Fruit fly (Drosophila melanogaster) whole organism, embryonic: ENCODE results near the gene Nasp.

Source experiments
- Antp ChIP-seq: fragments of 200-800 bp; sonication (Bioruptor generic); optimal IDR thresholded peaks from 3 replicates; lab custom pipeline; 2016; ENCODE audit warnings: missing biosample characterization, missing genetic modification characterization
- Awh ChIP-seq: fragments of 200-800 bp; sonication (Bioruptor generic); IDR thresholded peaks from 2 replicates; pipeline ENCODE4, ENCODE4 v1.3.6; 2022; ENCODE audit warnings: missing biosample characterization, missing genetic modification characterization
- CG1024 ChIP-seq: fragments of 200-800 bp; sonication (Bioruptor generic); IDR thresholded peaks from 2 replicates; pipeline ENCODE4 v1.3.6; 2022; ENCODE audit warnings: missing biosample characterization, missing genetic modification characterization
- CG10321 ChIP-seq: fragments of 200-800 bp; sonication (Bioruptor generic); IDR thresholded peaks from 2 replicates; pipeline ENCODE4 v1.3.6; 2022; ENCODE audit warnings: missing biosample characterization, missing genetic modification characterization
- CG12391 ChIP-seq: fragments of 200-800 bp; sonication (Bioruptor generic); optimal IDR thresholded peaks from 3 replicates; lab custom pipeline; 2018; ENCODE audit warnings: missing biosample characterization, mild to moderate bottlenecking, missing genetic modification characterization, moderate library complexity
- CG15601 ChIP-seq: fragments of 200-800 bp; sonication (Bioruptor generic); optimal IDR thresholded peaks from 3 replicates; lab custom pipeline; 2019; ENCODE audit warnings: missing biosample characterization, mild to moderate bottlenecking, missing genetic modification characterization, moderate library complexity
- CG16815 ChIP-seq: fragments of 200-800 bp; sonication (Bioruptor generic); optimal IDR thresholded peaks from 3 replicates; lab custom pipeline; 2017; ENCODE audit warnings: missing biosample characterization, mild to moderate bottlenecking, missing genetic modification characterization
- CG16863 ChIP-seq: fragments of 200-800 bp; sonication (Bioruptor generic); optimal IDR thresholded peaks from 3 replicates; lab custom pipeline; 2016; ENCODE audit warnings: missing biosample characterization, missing genetic modification characterization
- CG18764 ChIP-seq: fragments of 200-800 bp; sonication (Bioruptor generic); optimal IDR thresholded peaks from 3 replicates; lab custom pipeline; 2016; ENCODE audit warnings: missing biosample characterization, missing genetic modification characterization
- CG2712 ChIP-seq: fragments of 200-800 bp; optimal IDR thresholded peaks from 3 replicates; lab custom pipeline; 2019; ENCODE audit warnings: missing biosample characterization, mild to moderate bottlenecking, missing genetic modification characterization, moderate library complexity
- CG30431 ChIP-seq: fragments of 200-800 bp; sonication (Bioruptor generic); optimal IDR thresholded peaks from 2 replicates; lab custom pipeline; 2017; ENCODE audit warnings: missing biosample characterization, missing genetic modification characterization
- CG32532 ChIP-seq: fragments of 200-800 bp; sonication (Bioruptor generic); IDR thresholded peaks from 2 replicates; pipeline ENCODE4 v1.3.6; 2022; ENCODE audit warnings: missing biosample characterization, missing genetic modification characterization
- CG32772 ChIP-seq: fragments of 200-800 bp; sonication (Bioruptor generic); IDR thresholded peaks from 2 replicates; pipeline ENCODE4 v1.3.6; 2022; ENCODE audit warnings: missing biosample characterization, missing genetic modification characterization
- CG3407 ChIP-seq: fragments of 200-800 bp; sonication (Bioruptor generic); optimal IDR thresholded peaks from 2 replicates; lab custom pipeline; 2018; ENCODE audit warnings: missing biosample characterization, mild to moderate bottlenecking, missing genetic modification characterization
- CG4404 ChIP-seq: fragments of 200-800 bp; sonication (Bioruptor generic); IDR thresholded peaks from 2 replicates; pipeline ENCODE4 v1.3.6; 2022; ENCODE audit warnings: missing biosample characterization, missing genetic modification characterization
- CG4820 ChIP-seq: fragments of 200-800 bp; sonication (Bioruptor generic); optimal IDR thresholded peaks from 3 replicates; lab custom pipeline; 2016; ENCODE audit warnings: missing biosample characterization, missing genetic modification characterization
- CG7357 ChIP-seq: fragments of 200-800 bp; sonication (Bioruptor generic); IDR thresholded peaks from 3 replicates; pipeline ENCODE4 v1.3.6; 2022; ENCODE audit warnings: missing biosample characterization, missing genetic modification characterization
- CG7556 ChIP-seq: fragments of 200-800 bp; sonication (Bioruptor generic); optimal IDR thresholded peaks from 2 replicates; lab custom pipeline; 2017; ENCODE audit warnings: missing biosample characterization, mild to moderate bottlenecking, missing genetic modification characterization
- CG8388 ChIP-seq: fragments of 200-800 bp; sonication (Bioruptor generic); optimal IDR thresholded peaks from 2 replicates; lab custom pipeline; 2019; ENCODE audit warnings: missing biosample characterization, mild to moderate bottlenecking, missing genetic modification characterization, moderate library complexity
- Chrac-16 ChIP-seq: fragments of 200-800 bp; sonication (Bioruptor generic); optimal IDR thresholded peaks from 3 replicates; lab custom pipeline; 2016; ENCODE audit warnings: missing biosample characterization, missing genetic modification characterization
- Hmr ChIP-seq: fragments of 200-800 bp; sonication (Bioruptor generic); optimal IDR thresholded peaks from 3 replicates; lab custom pipeline; 2017; ENCODE audit warnings: mild to moderate bottlenecking, missing biosample characterization, missing genetic modification reagents, missing genetic modification characterization
- Hsf ChIP-seq: fragments of 200-800 bp; sonication (Bioruptor generic); optimal IDR thresholded peaks from 3 replicates; lab custom pipeline; 2016; ENCODE audit warnings: missing biosample characterization, missing genetic modification characterization
- Jarid2 ChIP-seq: fragments of 200-800 bp; sonication (Bioruptor generic); optimal IDR thresholded peaks from 3 replicates; lab custom pipeline; 2017; ENCODE audit warnings: mild to moderate bottlenecking, missing biosample characterization, missing genetic modification reagents, missing genetic modification characterization
- MTF-1 ChIP-seq: fragments of 200-800 bp; sonication (Bioruptor generic); optimal IDR thresholded peaks from 2 replicates; lab custom pipeline; 2018; ENCODE audit warnings: missing biosample characterization, mild to moderate bottlenecking, missing genetic modification characterization, borderline replicate concordance
- Pdp1 ChIP-seq, 2 experiments: fragments of 200-800 bp; sonication (Bioruptor generic); optimal IDR thresholded peaks; 3 replicates each; lab custom pipeline; 2016; ENCODE audit warnings: missing biosample characterization in 2 of 2, missing genetic modification characterization in 2 of 2, mild to moderate bottlenecking in 1 of 2, moderate library complexity in 1 of 2
- Taf1 ChIP-seq: fragments of 200-800 bp; sonication (Bioruptor generic); IDR thresholded peaks from 2 replicates; pipeline ENCODE4 v1.3.6; 2022; ENCODE audit warnings: missing biosample characterization, missing genetic modification characterization
- az2 ChIP-seq: fragments of 200-800 bp; sonication (Bioruptor generic); optimal IDR thresholded peaks from 3 replicates; lab custom pipeline; 2016; ENCODE audit warnings: missing biosample characterization, missing genetic modification characterization
- bsh ChIP-seq, 2 experiments: fragments of 200-800 bp; sonication (Bioruptor generic); optimal IDR thresholded peaks; 2 replicates each; lab custom pipeline; 2017 to 2018; ENCODE audit warnings: mild to moderate bottlenecking in 2 of 2, missing biosample characterization in 2 of 2, missing genetic modification characterization in 2 of 2, moderate library complexity in 1 of 2
- chinmo ChIP-seq: fragments of 200-800 bp; sonication (Bioruptor generic); IDR thresholded peaks from 4 replicates; pipeline ENCODE4 v1.3.6; 2022; ENCODE audit warnings: missing biosample characterization, missing genetic modification characterization; ENCODE audit not compliant: partially characterized antibody
- chm ChIP-seq: fragments of 200-800 bp; sonication (Bioruptor generic); IDR thresholded peaks from 2 replicates; pipeline ENCODE4 v1.3.6; 2022; ENCODE audit warnings: missing biosample characterization, missing genetic modification characterization
- corto ChIP-seq: fragments of 200-800 bp; sonication (Bioruptor generic); optimal IDR thresholded peaks from 2 replicates; lab custom pipeline; 2016; ENCODE audit warnings: missing biosample characterization, mild to moderate bottlenecking, missing genetic modification characterization, moderate library complexity
- crol ChIP-seq: fragments of 200-800 bp; sonication (Bioruptor generic); IDR thresholded peaks from 2 replicates; pipeline ENCODE4 v1.3.6; 2022; ENCODE audit warnings: missing biosample characterization, missing genetic modification characterization
- da ChIP-seq: fragments of 200-800 bp; sonication (Bioruptor generic); optimal IDR thresholded peaks from 2 replicates; lab custom pipeline; 2016; ENCODE audit warnings: missing biosample characterization, missing genetic modification characterization
- danr ChIP-seq: fragments of 200-800 bp; sonication (Bioruptor generic); IDR thresholded peaks from 2 replicates; pipeline ENCODE4 v1.3.6; 2022; ENCODE audit warnings: missing biosample characterization, missing genetic modification characterization
- dimm ChIP-seq: fragments of 200-800 bp; sonication (Bioruptor generic); IDR thresholded peaks from 2 replicates; pipeline ENCODE4 v1.3.6; 2022; ENCODE audit warnings: missing biosample characterization, missing genetic modification characterization
- dysf ChIP-seq: fragments of 200-800 bp; sonication (Bioruptor generic); IDR thresholded peaks from 3 replicates; pipeline ENCODE4 v1.3.6; 2022; ENCODE audit warnings: missing biosample characterization, missing genetic modification characterization
- gcm ChIP-seq: fragments of 200-800 bp; sonication (Bioruptor generic); optimal IDR thresholded peaks from 2 replicates; lab custom pipeline; 2019; ENCODE audit warnings: missing biosample characterization, mild to moderate bottlenecking, missing genetic modification characterization, moderate library complexity
- gem ChIP-seq: fragments of 200-800 bp; sonication (Bioruptor generic); optimal IDR thresholded peaks from 2 replicates; lab custom pipeline; 2019; ENCODE audit warnings: missing biosample characterization, mild to moderate bottlenecking, missing genetic modification characterization, moderate library complexity
- grn ChIP-seq: fragments of 200-800 bp; sonication (Bioruptor generic); optimal IDR thresholded peaks from 3 replicates; lab custom pipeline; 2017; ENCODE audit warnings: missing biosample characterization, missing genetic modification characterization
- lbe ChIP-seq: fragments of 200-800 bp; sonication (Bioruptor generic); optimal IDR thresholded peaks from 2 replicates; lab custom pipeline; 2016; ENCODE audit warnings: missing biosample characterization, mild to moderate bottlenecking, missing genetic modification characterization
- mam ChIP-seq: fragments of 200-800 bp; sonication (Bioruptor generic); optimal IDR thresholded peaks from 3 replicates; lab custom pipeline; 2016; ENCODE audit warnings: missing biosample characterization, missing genetic modification characterization
- odd ChIP-seq: fragments of 200-800 bp; sonication (Bioruptor generic); optimal IDR thresholded peaks from 2 replicates; lab custom pipeline; 2017; ENCODE audit warnings: missing biosample characterization, mild to moderate bottlenecking, missing genetic modification characterization
- org-1 ChIP-seq: fragments of 200-800 bp; sonication (Bioruptor generic); optimal IDR thresholded peaks from 2 replicates; lab custom pipeline; 2017; ENCODE audit warnings: missing biosample characterization, missing genetic modification characterization
- ro ChIP-seq: fragments of 200-800 bp; sonication (Bioruptor generic); IDR thresholded peaks from 2 replicates; pipeline ENCODE4 v1.3.6; 2022; ENCODE audit warnings: missing biosample characterization, missing genetic modification characterization
- seq ChIP-seq: fragments of 200-800 bp; sonication (Bioruptor generic); IDR thresholded peaks from 2 replicates; pipeline ENCODE4 v1.3.6; 2022; ENCODE audit warnings: missing biosample characterization, missing genetic modification characterization
- tgo ChIP-seq: fragments of 200-800 bp; sonication (Bioruptor generic); IDR thresholded peaks from 3 replicates; pipeline ENCODE4 v1.3.6; 2022; ENCODE audit warnings: missing biosample characterization, missing genetic modification characterization
- tup ChIP-seq: fragments of 200-800 bp; sonication (Bioruptor generic); optimal IDR thresholded peaks from 2 replicates; lab custom pipeline; 2016; ENCODE audit warnings: missing biosample characterization, mild to moderate bottlenecking, missing genetic modification characterization, moderate library complexity
- vfl ChIP-seq: fragments of 200-800 bp; sonication (Bioruptor generic); optimal IDR thresholded peaks from 2 replicates; lab custom pipeline; 2016; ENCODE audit warnings: missing biosample characterization, missing genetic modification characterization
- wor ChIP-seq: fragments of 200-800 bp; sonication (Bioruptor generic); IDR thresholded peaks from 2 replicates; pipeline ENCODE4 v1.3.6; 2022; ENCODE audit warnings: missing biosample characterization, missing genetic modification characterization
- zen ChIP-seq: fragments of 200-800 bp; sonication (Bioruptor generic); optimal IDR thresholded peaks from 3 replicates; lab custom pipeline; 2018; ENCODE audit warnings: missing biosample characterization, mild to moderate bottlenecking, missing genetic modification characterization, moderate library complexity

Nasp gene

DNA sequence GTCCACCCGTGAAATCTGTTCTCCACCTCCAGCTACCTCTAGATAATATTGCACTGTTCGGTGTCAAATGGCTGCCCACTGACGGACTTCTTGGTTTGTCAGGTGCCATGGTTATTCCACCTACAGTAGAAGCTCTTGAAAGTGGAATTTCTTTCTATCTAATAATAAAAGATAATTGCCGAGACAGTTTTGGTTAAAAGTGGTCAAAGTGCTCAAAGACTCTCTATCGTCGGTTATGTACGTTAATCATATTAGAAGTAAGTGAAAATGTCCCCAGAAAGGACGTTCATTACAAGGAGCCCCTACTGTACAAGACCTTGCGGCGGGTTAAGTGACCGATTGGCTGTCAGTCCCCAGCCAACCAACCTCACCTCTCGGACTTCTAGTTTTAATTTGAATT is 3.4 kb upstream of the Nasp start (continued):
- TF ChIP-seq MTF-1 (GFP tag; lab: Kevin White, UChicago), result no peak
- TF ChIP-seq gem (tag; lab: Kevin White, UChicago), result peak; percentile 70
- TF ChIP-seq da (GFP tag; lab: Kevin White, UChicago), result no peak
- peak; percentile 8 for TF ChIP-seq vfl (GFP tag; lab: Kevin White, UChicago)
- TF ChIP-seq CG3407, result peak; percentile 3
- 0 out of 2 replicates have a peak, but pooled peaks have one; percentile 15 for TF ChIP-seq CG4404 (GFP tag; lab: Robert Waterston, UW)
- TF ChIP-seq Awh (GFP tag; lab: Robert Waterston, UW), result 0 out of 2 replicates have a peak, but pooled peaks have one; percentile 62
- no peak for TF ChIP-seq corto (GFP tag; lab: Kevin White, UChicago)
- TF ChIP-seq CG16815, result peak; percentile 43
- no peak for TF ChIP-seq Jarid2 (GFP tag; lab: Kevin White, UChicago)
- TF ChIP-seq Antp (GFP tag; lab: Kevin White, UChicago), result peak; percentile 58
- TF ChIP-seq grn (GFP tag; lab: Kevin White, UChicago), result no peak
- peak; percentile 62; the same call in 2 of the 3 replicates for TF ChIP-seq tgo (GFP tag; lab: Robert Waterston, UW)
- TF ChIP-seq Chrac-16 (GFP tag; lab: Kevin White, UChicago), result peak; percentile 28
- peak; percentile 20 for TF ChIP-seq CG8388 (GFP tag; lab: Kevin White, UChicago)
- TF ChIP-seq Hmr, result peak; percentile 67
- peak; percentile 43 for TF ChIP-seq CG12391 (tag; lab: Kevin White, UChicago)
- peak; percentile 8; the same call in 1 of the 2 replicates for TF ChIP-seq danr (GFP tag; lab: Robert Waterston, UW)
- no peak for TF ChIP-seq lbe (GFP tag; lab: Kevin White, UChicago)
- TF ChIP-seq Hsf (GFP tag; lab: Kevin White, UChicago), result peak; percentile 46
- 0 out of 2 replicates have a peak, but pooled peaks have one; percentile 15 for TF ChIP-seq Taf1 (GFP tag; lab: Robert Waterston, UW)
- no peak for TF ChIP-seq zen (tag; lab: Kevin White, UChicago)
- peak; percentile 2 for TF ChIP-seq mam (GFP tag; lab: Kevin White, UChicago)
- peak; percentile 51 for TF ChIP-seq CG7556 (GFP tag; lab: Kevin White, UChicago)
- TF ChIP-seq seq (GFP tag; lab: Robert Waterston, UW), result no peak
- 0 out of 4 replicates have a peak, but pooled peaks have one; percentile 17 for TF ChIP-seq chinmo (GFP tag; lab: Robert Waterston, UW)
- TF ChIP-seq gcm (GFP tag; lab: Kevin White, UChicago), result peak; percentile 33
- TF ChIP-seq crol, result peak; percentile 19; the same call in 1 of the 2 replicates
- TF ChIP-seq CG18764 (GFP tag; lab: Kevin White, UChicago), result peak; percentile 7
- TF ChIP-seq odd (GFP tag; lab: Kevin White, UChicago), result peak; percentile 14
- 0 out of 2 replicates have a peak, but pooled peaks have one; percentile 32 for TF ChIP-seq dimm (GFP tag; lab: Robert Waterston, UW)
- peak; percentile 16 for TF ChIP-seq tup (GFP tag; lab: Kevin White, UChicago)
- 0 out of 2 replicates have a peak, but pooled peaks have one; percentile 44 for TF ChIP-seq CG32772 (GFP tag; lab: Robert Waterston, UW)
- peak; percentile 45 for TF ChIP-seq CG4820 (GFP tag; lab: Kevin White, UChicago)
- peak; percentile 62; the same call in 1 of the 2 replicates for TF ChIP-seq CG32532 (GFP tag; lab: Robert Waterston, UW)
- peak; percentile 34 for TF ChIP-seq CG15601 (tag; lab: Kevin White, UChicago)
- TF ChIP-seq org-1 (GFP tag; lab: Kevin White, UChicago), result peak; percentile 36
- TF ChIP-seq bsh (GFP tag; optimal IDR thresholded peaks at IDR 0.05; lab: Kevin White, UChicago), result peak in 1 of 2 experiments; percentile 57
- TF ChIP-seq chm (GFP tag; lab: Robert Waterston, UW), result peak; percentile 54; the same call in 1 of the 2 replicates
- TF ChIP-seq CG2712, result peak; percentile 59
- peak; percentile 26 for TF ChIP-seq CG16863 (GFP tag; lab: Kevin White, UChicago)
- peak in 1 of 2 experiments; percentile 62 for TF ChIP-seq Pdp1 (GFP tag; optimal IDR thresholded peaks at IDR 0.05; lab: Kevin White, UChicago)
- TF ChIP-seq ro (GFP tag; lab: Robert Waterston, UW), result 0 out of 2 replicates have a peak, but pooled peaks have one; percentile 15
- peak; percentile 74 for TF ChIP-seq dysf (GFP tag; lab: Robert Waterston, UW)
- TF ChIP-seq wor (GFP tag; lab: Robert Waterston, UW), result no peak
- peak; percentile 40; the same call in 2 of the 3 replicates for TF ChIP-seq CG7357 (GFP tag; lab: Robert Waterston, UW)
- no peak for TF ChIP-seq CG1024
- TF ChIP-seq CG30431 (GFP tag; lab: Kevin White, UChicago), result peak; percentile 22
- TF ChIP-seq az2 (GFP tag; lab: Kevin White, UChicago), result peak; percentile 34
- no peak for TF ChIP-seq CG10321 (GFP tag; lab: Robert Waterston, UW)
